Fruit fly (Drosophila melanogaster): ENCODE data around the gene CG13919.

The CG13919 gene

DNA sequence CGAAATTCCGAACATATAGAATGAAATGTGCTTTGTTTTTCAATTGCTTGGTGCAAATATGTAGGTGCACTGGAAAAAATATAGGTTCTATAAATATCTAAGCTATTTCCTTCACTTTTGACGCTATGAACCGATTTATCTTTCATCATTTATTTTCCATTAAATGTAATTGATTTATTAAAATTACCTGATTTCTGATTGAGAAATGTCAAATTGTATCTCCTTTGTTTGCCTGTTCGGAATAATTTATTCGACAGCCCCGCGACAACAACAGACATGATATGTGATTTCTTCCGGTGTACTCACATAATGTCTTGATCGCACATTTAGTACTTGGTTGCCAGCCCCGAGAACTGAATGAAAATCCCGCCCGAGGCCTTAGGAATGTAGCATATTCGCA, 35.7 kb upstream of the CG13919 start (continued):
- TF ChIP-seq CG14667 (GFP tag; IDR thresholded peaks at IDR 0.05) (peak; percentile 10; the same call in 1 of the 2 replicates), CG5953 (GFP tag; IDR thresholded peaks at IDR 0.05) (no peak), CG10431 (GFP tag; optimal IDR thresholded peaks at IDR 0.05) (no peak), CG5180 (GFP tag; optimal IDR thresholded peaks at IDR 0.05) (no peak), Xrp1 (GFP tag; IDR thresholded peaks at IDR 0.05) (no peak), CG6813 (GFP tag; optimal IDR thresholded peaks at IDR 0.05) (no peak), slbo (GFP tag; IDR thresholded peaks at IDR 0.05) (peak; percentile 75), bbx (GFP tag; IDR thresholded peaks at IDR 0.05; ENCODE audit: partially characterized antibody) (no peak), Myb (GFP tag; optimal IDR thresholded peaks at IDR 0.05) (no peak), dan (GFP tag; IDR thresholded peaks at IDR 0.05) (no peak), CkIIα-i1 (GFP tag; IDR thresholded peaks at IDR 0.05) (no peak), pan (optimal IDR thresholded peaks at IDR 0.05) (no peak), pan (GFP tag; optimal IDR thresholded peaks at IDR 0.05 in 1 of 2, IDR thresholded peaks at IDR 0.05 in 1 of 2) (no peak), run (tag; optimal IDR thresholded peaks at IDR 0.05) (no peak), CG2129 (GFP tag; IDR thresholded peaks at IDR 0.05; ENCODE audit: partially characterized antibody) (no peak), CG8388 (GFP tag; optimal IDR thresholded peaks at IDR 0.05) (no peak), pho (GFP tag; optimal IDR thresholded peaks at IDR 0.05) (peak; percentile 46), CG10274 (GFP tag; optimal IDR thresholded peaks at IDR 0.05) (peak; percentile 9), CG4730 (GFP tag; IDR thresholded peaks at IDR 0.05) (no peak), CG2116 (GFP tag; optimal IDR thresholded peaks at IDR 0.05) (no peak), gce (GFP tag; IDR thresholded peaks at IDR 0.05) (no peak), prd (optimal IDR thresholded peaks at IDR 0.05) (no peak), prd (GFP tag; IDR thresholded peaks at IDR 0.05) (peak; percentile 44; the same call in 1 of the 3 replicates), CG15269 (tag; optimal IDR thresholded peaks at IDR 0.05) (peak; percentile 53), CG7928 (GFP tag; optimal IDR thresholded peaks at IDR 0.05) (no peak), gem (tag; optimal IDR thresholded peaks at IDR 0.05) (peak; percentile 59), lmd (GFP tag; IDR thresholded peaks at IDR 0.05) (peak; percentile 68; the same call in 1 of the 2 replicates), tin (GFP tag; optimal IDR thresholded peaks at IDR 0.05) (no peak), Hand (GFP tag; optimal IDR thresholded peaks at IDR 0.05) (peak; percentile 1), CG9817 (tag; optimal IDR thresholded peaks at IDR 0.05) (no peak), GATAe (GFP tag; conservative IDR thresholded peaks at IDR 0.05) (no peak), Hr51 (GFP tag; optimal IDR thresholded peaks at IDR 0.05) (peak in 1 of 2 experiments; percentile 39), HmgD (GFP tag; optimal IDR thresholded peaks at IDR 0.05) (no peak), CG2875 (GFP tag; optimal IDR thresholded peaks at IDR 0.05) (no peak), CG14965 (GFP tag; optimal IDR thresholded peaks at IDR 0.05; ENCODE audit: borderline replicate concordance) (no peak), CG13424 (tag; optimal IDR thresholded peaks at IDR 0.05) (peak; percentile 5), CG6765 (GFP tag; optimal IDR thresholded peaks at IDR 0.05) (no peak), ase (GFP tag; IDR thresholded peaks at IDR 0.05) (no peak), Xbp1 (GFP tag; optimal IDR thresholded peaks at IDR 0.05) (peak; percentile 25), pnt (GFP tag; optimal IDR thresholded peaks at IDR 0.05) (no peak), CG8281 (tag; optimal IDR thresholded peaks at IDR 0.05) (no peak), wek (GFP tag; optimal IDR thresholded peaks at IDR 0.05) (no peak), dimm (GFP tag; IDR thresholded peaks at IDR 0.05) (no peak), btn (GFP tag; optimal IDR thresholded peaks at IDR 0.05) (no peak), ERR (GFP tag; optimal IDR thresholded peaks at IDR 0.05) (no peak), slp2 (GFP tag; optimal IDR thresholded peaks at IDR 0.05) (no peak), YL-1 (GFP tag; optimal IDR thresholded peaks at IDR 0.05) (no peak), ham (GFP tag; IDR thresholded peaks at IDR 0.05) (no peak), Aef1 (GFP tag; IDR thresholded peaks at IDR 0.05) (peak; percentile 31; the same call in 1 of the 3 replicates), CG11247 (GFP tag; IDR thresholded peaks at IDR 0.05) (no peak), CG16863 (GFP tag; optimal IDR thresholded peaks at IDR 0.05) (peak; percentile 19), CG31441 (GFP tag; IDR thresholded peaks at IDR 0.05) (peak; percentile 31; the same call in 1 of the 2 replicates)
